Fruit fly (Drosophila melanogaster) whole organism, embryonic: ENCODE measurements around the gene CG13313.

Experiments used
- Antp ChIP-seq: fragments of 200-800 bp; sonication (Bioruptor generic); optimal IDR thresholded peaks from 3 replicates; lab custom pipeline; 2016; ENCODE audit warnings: missing biosample characterization, missing genetic modification characterization
- Awh ChIP-seq: fragments of 200-800 bp; sonication (Bioruptor generic); IDR thresholded peaks from 2 replicates; pipeline ENCODE4, ENCODE4 v1.3.6; 2022; ENCODE audit warnings: missing biosample characterization, missing genetic modification characterization
- CG10565 ChIP-seq: fragments of 200-800 bp; sonication (Bioruptor generic); optimal IDR thresholded peaks from 3 replicates; lab custom pipeline; 2016; ENCODE audit warnings: missing biosample characterization, mild to moderate bottlenecking, missing genetic modification characterization
- CG10979 ChIP-seq: fragments of 200-800 bp; sonication (Bioruptor generic); optimal IDR thresholded peaks from 2 replicates; lab custom pipeline; 2018; ENCODE audit warnings: missing biosample characterization, mild to moderate bottlenecking, missing genetic modification characterization, moderate library complexity
- CG11247 ChIP-seq: fragments of 200-800 bp; sonication (Bioruptor generic); IDR thresholded peaks from 2 replicates; pipeline ENCODE4 v1.3.6; 2022; ENCODE audit warnings: missing biosample characterization, missing genetic modification characterization
- CG11723 ChIP-seq: fragments of 200-800 bp; sonication (Bioruptor generic); optimal IDR thresholded peaks from 2 replicates; lab custom pipeline; 2017; ENCODE audit warnings: missing biosample characterization, mild to moderate bottlenecking, missing genetic modification characterization
- CG13296 ChIP-seq: fragments of 200-800 bp; sonication (Bioruptor generic); optimal IDR thresholded peaks from 3 replicates; lab custom pipeline; 2018; ENCODE audit warnings: missing biosample characterization, mild to moderate bottlenecking, missing genetic modification characterization
- CG13775 ChIP-seq: fragments of 200-800 bp; sonication (Bioruptor generic); optimal IDR thresholded peaks from 3 replicates; lab custom pipeline; 2017; ENCODE audit warnings: missing biosample characterization, mild to moderate bottlenecking, missing genetic modification characterization
- CG15269 ChIP-seq: fragments of 200-800 bp; sonication (Bioruptor generic); optimal IDR thresholded peaks from 2 replicates; lab custom pipeline; 2018; ENCODE audit warnings: missing biosample characterization, mild to moderate bottlenecking, missing genetic modification characterization, moderate library complexity
- CG2120 ChIP-seq: fragments of 200-800 bp; sonication (Bioruptor generic); optimal IDR thresholded peaks from 3 replicates; lab custom pipeline; 2016; ENCODE audit warnings: missing biosample characterization, missing genetic modification characterization
- CG31224 ChIP-seq: fragments of 200-800 bp; sonication (Bioruptor generic); IDR thresholded peaks from 2 replicates; pipeline ENCODE4 v1.3.6; 2022; ENCODE audit warnings: missing biosample characterization, missing genetic modification characterization
- CG3407 ChIP-seq: fragments of 200-800 bp; sonication (Bioruptor generic); optimal IDR thresholded peaks from 2 replicates; lab custom pipeline; 2018; ENCODE audit warnings: missing biosample characterization, mild to moderate bottlenecking, missing genetic modification characterization
- CG34422 ChIP-seq: fragments of 200-800 bp; sonication (Bioruptor generic); IDR thresholded peaks from 3 replicates; pipeline ENCODE4 v1.3.6; 2022; ENCODE audit warnings: missing biosample characterization, missing genetic modification characterization
- CG7372 ChIP-seq: fragments of 200-800 bp; sonication (Bioruptor generic); IDR thresholded peaks from 2 replicates; pipeline ENCODE4 v1.3.6; 2022; ENCODE audit warnings: missing biosample characterization, missing genetic modification characterization
- CG7839 ChIP-seq: fragments of 200-800 bp; sonication (Bioruptor generic); optimal IDR thresholded peaks from 3 replicates; lab custom pipeline; 2018; ENCODE audit warnings: missing biosample characterization, mild to moderate bottlenecking, missing genetic modification characterization, moderate library complexity
- CG9797 ChIP-seq: fragments of 200-800 bp; sonication (Bioruptor generic); optimal IDR thresholded peaks from 3 replicates; lab custom pipeline; 2018; ENCODE audit warnings: missing biosample characterization, mild to moderate bottlenecking, missing genetic modification characterization
- CG9932 ChIP-seq: fragments of 200-800 bp; sonication (Bioruptor generic); IDR thresholded peaks from 2 replicates; pipeline ENCODE4 v1.3.6; 2022; ENCODE audit warnings: missing biosample characterization, missing genetic modification characterization
- CTCF ChIP-seq: fragments of 200-800 bp; sonication (Bioruptor generic); optimal IDR thresholded peaks from 2 replicates; lab custom pipeline; 2017; ENCODE audit warnings: missing biosample characterization, mild to moderate bottlenecking, missing genetic modification characterization, moderate library complexity
- Dad ChIP-seq: fragments of 200-800 bp; sonication (Bioruptor generic); optimal IDR thresholded peaks from 3 replicates; lab custom pipeline; 2016; ENCODE audit warnings: missing biosample characterization, missing genetic modification characterization
- Max ChIP-seq: fragments of 200-800 bp; sonication (Bioruptor generic); optimal IDR thresholded peaks from 2 replicates; lab custom pipeline; 2016; ENCODE audit warnings: missing biosample characterization, mild to moderate bottlenecking, missing genetic modification characterization
- amos ChIP-seq: fragments of 200-800 bp; sonication (Bioruptor generic); IDR thresholded peaks from 2 replicates; pipeline ENCODE4 v1.3.6; 2022; ENCODE audit warnings: missing biosample characterization, missing genetic modification characterization; ENCODE audit not compliant: partially characterized antibody
- ash1 ChIP-seq: fragments of 200-800 bp; sonication (Bioruptor generic); optimal IDR thresholded peaks from 2 replicates; lab custom pipeline; 2018; ENCODE audit warnings: missing biosample characterization, mild to moderate bottlenecking, missing genetic modification characterization
- az2 ChIP-seq: fragments of 200-800 bp; sonication (Bioruptor generic); optimal IDR thresholded peaks from 3 replicates; lab custom pipeline; 2016; ENCODE audit warnings: missing biosample characterization, missing genetic modification characterization
- cato ChIP-seq: fragments of 200-800 bp; sonication (Bioruptor generic); optimal IDR thresholded peaks from 2 replicates; lab custom pipeline; 2016; ENCODE audit warnings: missing biosample characterization, missing genetic modification characterization, borderline replicate concordance
- chinmo ChIP-seq: fragments of 200-800 bp; sonication (Bioruptor generic); IDR thresholded peaks from 4 replicates; pipeline ENCODE4 v1.3.6; 2022; ENCODE audit warnings: missing biosample characterization, missing genetic modification characterization; ENCODE audit not compliant: partially characterized antibody
- dmrt11E ChIP-seq: fragments of 200-800 bp; sonication (Bioruptor generic); optimal IDR thresholded peaks from 3 replicates; lab custom pipeline; 2018; ENCODE audit warnings: missing biosample characterization, mild to moderate bottlenecking, missing genetic modification characterization, moderate library complexity
- fu2 ChIP-seq: fragments of 200-800 bp; sonication (Bioruptor generic); optimal IDR thresholded peaks from 2 replicates; lab custom pipeline; 2016; ENCODE audit warnings: missing biosample characterization, missing genetic modification characterization
- gcm ChIP-seq: fragments of 200-800 bp; sonication (Bioruptor generic); optimal IDR thresholded peaks from 2 replicates; lab custom pipeline; 2019; ENCODE audit warnings: missing biosample characterization, mild to moderate bottlenecking, missing genetic modification characterization, moderate library complexity
- gfzf ChIP-seq: fragments of 200-800 bp; sonication (Bioruptor generic); optimal IDR thresholded peaks from 2 replicates; lab custom pipeline; 2016; ENCODE audit warnings: missing biosample characterization, mild to moderate bottlenecking, missing genetic modification characterization, moderate library complexity
- her ChIP-seq: fragments of 200-800 bp; sonication (Bioruptor generic); optimal IDR thresholded peaks from 2 replicates; lab custom pipeline; 2016; ENCODE audit warnings: missing biosample characterization, missing genetic modification characterization
- nom ChIP-seq: fragments of 200-800 bp; sonication (Bioruptor generic); optimal IDR thresholded peaks from 2 replicates; lab custom pipeline; 2017; ENCODE audit warnings: missing biosample characterization, missing genetic modification characterization, mild to moderate bottlenecking, moderate library complexity, missing genetic modification reagents
- phol ChIP-seq: fragments of 200-800 bp; sonication (Bioruptor generic); optimal IDR thresholded peaks from 3 replicates; lab custom pipeline; 2018; ENCODE audit warnings: missing biosample characterization, mild to moderate bottlenecking, missing genetic modification characterization, moderate library complexity
- pnt ChIP-seq: fragments of 200-800 bp; sonication (Bioruptor generic); optimal IDR thresholded peaks from 3 replicates; lab custom pipeline; 2016; ENCODE audit warnings: missing biosample characterization, missing genetic modification characterization
- schlank ChIP-seq: fragments of 200-800 bp; sonication (Bioruptor generic); optimal IDR thresholded peaks from 2 replicates; lab custom pipeline; 2018; ENCODE audit warnings: missing biosample characterization, mild to moderate bottlenecking, missing genetic modification characterization
- sens-2 ChIP-seq: fragments of 200-800 bp; sonication (Bioruptor generic); IDR thresholded peaks from 2 replicates; pipeline ENCODE4 v1.3.6; 2022; ENCODE audit warnings: missing biosample characterization, missing genetic modification characterization
- sug ChIP-seq: fragments of 200-800 bp; optimal IDR thresholded peaks from 2 replicates; lab custom pipeline; 2019; ENCODE audit warnings: missing biosample characterization, mild to moderate bottlenecking, missing genetic modification characterization, moderate library complexity
- trem ChIP-seq: fragments of 200-800 bp; optimal IDR thresholded peaks from 3 replicates; lab custom pipeline; 2019; ENCODE audit warnings: missing biosample characterization, mild to moderate bottlenecking, missing genetic modification characterization, moderate library complexity
- unc-4 ChIP-seq: fragments of 200-800 bp; sonication (Bioruptor generic); IDR thresholded peaks from 2 replicates; pipeline ENCODE4 v1.3.6; 2022; ENCODE audit warnings: missing biosample characterization, missing genetic modification characterization; ENCODE audit not compliant: partially characterized antibody
- z ChIP-seq: fragments of 200-800 bp; sonication (Bioruptor generic); IDR thresholded peaks from 3 replicates; pipeline ENCODE4 v1.3.6; 2022; ENCODE audit warnings: missing biosample characterization, missing genetic modification characterization

Gene CG13313

dm6 chr3L:8979780-8980179 lies 21.1 kb downstream of the CG13313 start, which contains the start of gene CG5644:
Gene CG5644 (minus strand): TSS chr3L:8979880.
- no peak for TF ChIP-seq phol (tag; lab: Kevin White, UChicago)
- no peak for TF ChIP-seq trem (tag; lab: Kevin White, UChicago)
- TF ChIP-seq amos (GFP tag; lab: Robert Waterston, UW): no peak
- TF ChIP-seq fu2: no peak
- no peak for TF ChIP-seq az2 (GFP tag; lab: Kevin White, UChicago)
- TF ChIP-seq CG7372 (GFP tag; lab: Robert Waterston, UW): peak; percentile 64
- TF ChIP-seq CG7839: no peak

DNA sequence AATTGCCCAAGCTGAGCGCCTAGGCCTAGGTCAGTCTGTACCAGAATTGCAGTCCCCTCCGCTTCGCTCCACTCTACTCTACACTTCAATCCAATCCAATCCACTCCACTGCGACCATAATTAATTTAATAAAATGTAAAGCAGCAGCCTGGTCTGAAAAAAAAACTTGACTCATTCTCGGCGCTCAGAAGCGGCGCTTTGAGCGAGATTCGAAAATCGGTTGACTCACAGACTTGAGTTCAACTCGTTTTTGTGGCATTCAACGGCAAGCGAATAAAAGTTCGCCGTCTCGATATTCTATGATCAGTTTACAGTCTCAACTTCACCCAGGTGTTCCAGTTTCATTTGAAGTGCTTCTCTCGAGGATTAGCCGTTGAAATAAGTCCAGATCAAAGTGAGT lies 22.8 kb downstream of the CG13313 start, which contains the start of gene CG13314:
CG13314 (plus strand) TSS at position 301 of the 400 bp plus-strand sequence.
- TF ChIP-seq gcm: no peak
- TF ChIP-seq Dad (GFP tag; lab: Kevin White, UChicago): no peak
- 0 out of 4 replicates have a peak, but pooled peaks have one; percentile 47 for TF ChIP-seq chinmo (GFP tag; lab: Robert Waterston, UW)
- no peak for TF ChIP-seq sug (tag; lab: Kevin White, UChicago)
- no peak for TF ChIP-seq CTCF
- TF ChIP-seq z (GFP tag; lab: Robert Waterston, UW): peak; percentile 88
- TF ChIP-seq Awh (GFP tag; lab: Robert Waterston, UW): no peak
- 0 out of 2 replicates have a peak, but pooled peaks have one; percentile 12 for TF ChIP-seq CG31224 (GFP tag; lab: Robert Waterston, UW)
- no peak for TF ChIP-seq cato
- TF ChIP-seq CG2120 (GFP tag; lab: Kevin White, UChicago): no peak
- TF ChIP-seq unc-4 (GFP tag; lab: Robert Waterston, UW): no peak
- no peak for TF ChIP-seq CG10565
- TF ChIP-seq CG9932 (GFP tag; lab: Robert Waterston, UW): no peak
- no peak for TF ChIP-seq CG10979 (tag; lab: Kevin White, UChicago)
- no peak for TF ChIP-seq sens-2 (GFP tag; lab: Robert Waterston, UW)
- no peak for TF ChIP-seq Antp (GFP tag; lab: Kevin White, UChicago)

DNA sequence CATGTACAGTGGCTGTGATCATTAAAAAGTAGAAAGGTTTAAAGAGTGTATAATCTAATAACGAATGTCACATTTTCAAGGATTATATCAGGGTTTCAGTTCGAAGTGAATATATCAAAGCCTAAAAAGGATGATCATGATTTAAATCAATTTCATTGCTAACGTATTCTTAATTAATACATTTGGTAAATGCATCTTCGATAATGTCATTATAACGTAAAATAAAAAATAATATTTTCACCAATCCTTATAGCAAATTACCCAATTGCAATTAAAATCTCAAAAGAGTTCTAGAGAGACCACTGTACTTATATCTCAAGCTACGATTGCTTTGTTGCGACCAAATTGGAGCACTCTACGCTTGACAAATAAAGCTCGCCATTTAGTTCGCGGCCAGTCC lies 23.4 kb downstream of the CG13313 start:
- TF ChIP-seq gfzf (GFP tag; lab: Kevin White, UChicago): no peak
- TF ChIP-seq pnt: no peak
- no peak for TF ChIP-seq Max (GFP tag; lab: Kevin White, UChicago)
- no peak for TF ChIP-seq schlank
- no peak for TF ChIP-seq CG34422 (GFP tag; lab: Robert Waterston, UW)
- no peak for TF ChIP-seq CG11723 (GFP tag; lab: Kevin White, UChicago)
- no peak for TF ChIP-seq her (GFP tag; lab: Kevin White, UChicago)
- no peak for TF ChIP-seq CG9797 (GFP tag; lab: Kevin White, UChicago)
- no peak for TF ChIP-seq dmrt11E (tag; lab: Kevin White, UChicago)
- TF ChIP-seq nom: no peak
- no peak for TF ChIP-seq CG15269 (tag; lab: Kevin White, UChicago)
- no peak for TF ChIP-seq CG13775 (GFP tag; lab: Kevin White, UChicago)
- TF ChIP-seq CG13296: no peak
- TF ChIP-seq CG3407 (GFP tag; lab: Kevin White, UChicago): no peak
- TF ChIP-seq CG11247 (GFP tag; lab: Robert Waterston, UW): no peak
- no peak for TF ChIP-seq ash1 (GFP tag; lab: Kevin White, UChicago)
